1 fruit fly cellular context compared by ENCODE assay signal in genomic region chr3R:15611692-15612091, dm6.
TF ChIP-seq lines count a peak whose summit lies in the region.

No protein-coding gene starts in this region.

TF ChIP-seq in whole organism, embryonic, 481 proteins besides CTCF, POLR2A, EP300 and RAD21 (continued from another document and continues in another):
- TF ChIP-seq vvl (GFP tag; IDR thresholded peaks at IDR 0.05; lab: Robert Waterston, UW) (no peak), tio (GFP tag; optimal IDR thresholded peaks at IDR 0.05; lab: Kevin White, UChicago) (no peak), CG4617 (GFP tag; optimal IDR thresholded peaks at IDR 0.05; lab: Kevin White, UChicago; ENCODE audit: borderline replicate concordance) (no peak), dan (GFP tag; IDR thresholded peaks at IDR 0.05; lab: Robert Waterston, UW) (no peak), Rx (GFP tag; IDR thresholded peaks at IDR 0.05; lab: Robert Waterston, UW) (no peak), CG16813 (GFP tag; IDR thresholded peaks at IDR 0.05; lab: Robert Waterston, UW; ENCODE audit: partially characterized antibody) (no peak), Eip74EF (GFP tag; optimal IDR thresholded peaks at IDR 0.05; lab: Kevin White, UChicago) (no peak), CG12104 (GFP tag; optimal IDR thresholded peaks at IDR 0.05; lab: Kevin White, UChicago) (no peak), emc (GFP tag; optimal IDR thresholded peaks at IDR 0.05; lab: Kevin White, UChicago) (no peak), peb (GFP tag; IDR thresholded peaks at IDR 0.05; lab: Robert Waterston, UW) (no peak), tup (GFP tag; optimal IDR thresholded peaks at IDR 0.05; lab: Kevin White, UChicago) (no peak), CG10147 (GFP tag; optimal IDR thresholded peaks at IDR 0.05; lab: Kevin White, UChicago) (no peak), hth (optimal IDR thresholded peaks at IDR 0.05; lab: Kevin White, UChicago) (no peak), D19B (GFP tag; optimal IDR thresholded peaks at IDR 0.05; lab: Kevin White, UChicago) (peak; percentile 57), CG9437 (GFP tag; optimal IDR thresholded peaks at IDR 0.05; lab: Kevin White, UChicago) (no peak), B-H1 (GFP tag; IDR thresholded peaks at IDR 0.05; lab: Robert Waterston, UW) (no peak), gt (GFP tag; IDR thresholded peaks at IDR 0.05; lab: Robert Waterston, UW) (no peak), vnd (GFP tag; IDR thresholded peaks at IDR 0.05; lab: Robert Waterston, UW; ENCODE audit: partially characterized antibody) (no peak), tx (GFP tag; optimal IDR thresholded peaks at IDR 0.05; lab: Kevin White, UChicago) (no peak), seq (GFP tag; IDR thresholded peaks at IDR 0.05; lab: Robert Waterston, UW) (no peak), ci (GFP tag; IDR thresholded peaks at IDR 0.05; lab: Robert Waterston, UW) (no peak), CG6254 (GFP tag; optimal IDR thresholded peaks at IDR 0.05; lab: Kevin White, UChicago) (peak; percentile 29), gce (GFP tag; IDR thresholded peaks at IDR 0.05; lab: Robert Waterston, UW) (no peak), mirr (GFP tag; optimal IDR thresholded peaks at IDR 0.05; lab: Kevin White, UChicago) (no peak), CG4328 (GFP tag; optimal IDR thresholded peaks at IDR 0.05; lab: Kevin White, UChicago) (no peak), CG31224 (GFP tag; IDR thresholded peaks at IDR 0.05; lab: Robert Waterston, UW) (no peak), H15 (GFP tag; IDR thresholded peaks at IDR 0.05; lab: Robert Waterston, UW) (no peak), CG8089 (GFP tag; optimal IDR thresholded peaks at IDR 0.05; lab: Kevin White, UChicago) (no peak), CG11723 (GFP tag; optimal IDR thresholded peaks at IDR 0.05; lab: Kevin White, UChicago) (no peak), corto (GFP tag; optimal IDR thresholded peaks at IDR 0.05; lab: Kevin White, UChicago) (no peak), CG7786 (GFP tag; optimal IDR thresholded peaks at IDR 0.05; lab: Kevin White, UChicago) (no peak), CG18011 (GFP tag; optimal IDR thresholded peaks at IDR 0.05; lab: Kevin White, UChicago) (no peak), unpg (GFP tag; optimal IDR thresholded peaks at IDR 0.05; lab: Kevin White, UChicago) (peak; percentile 1), Spps (tag; optimal IDR thresholded peaks at IDR 0.05; lab: Kevin White, UChicago) (no peak), Fer2 (tag; optimal IDR thresholded peaks at IDR 0.05; lab: Kevin White, UChicago) (no peak), CG7839 (tag; optimal IDR thresholded peaks at IDR 0.05; lab: Kevin White, UChicago) (peak; percentile 2), dmrt99B (tag; optimal IDR thresholded peaks at IDR 0.05; lab: Kevin White, UChicago) (peak; percentile 32), CG15073 (GFP tag; optimal IDR thresholded peaks at IDR 0.05; lab: Kevin White, UChicago) (no peak), gcm (GFP tag; optimal IDR thresholded peaks at IDR 0.05; lab: Kevin White, UChicago) (no peak), Gug (GFP tag; IDR thresholded peaks at IDR 0.05; lab: Robert Waterston, UW) (no peak), otp (GFP tag; IDR thresholded peaks at IDR 0.05; lab: Robert Waterston, UW) (no peak), eve (GFP tag; optimal IDR thresholded peaks at IDR 0.05; lab: Kevin White, UChicago) (no peak), Sox100B (GFP tag; optimal IDR thresholded peaks at IDR 0.05; lab: Kevin White, UChicago) (no peak), grn (GFP tag; optimal IDR thresholded peaks at IDR 0.05; lab: Kevin White, UChicago) (no peak), Sin3A (optimal IDR thresholded peaks at IDR 0.05; lab: Kevin White, UChicago) (no peak), CG11695 (GFP tag; IDR thresholded peaks at IDR 0.05; lab: Robert Waterston, UW) (no peak), Xbp1 (GFP tag; optimal IDR thresholded peaks at IDR 0.05; lab: Kevin White, UChicago) (peak; percentile 22), Dbx (GFP tag; IDR thresholded peaks at IDR 0.05; lab: Robert Waterston, UW) (no peak), HmgZ (tag; optimal IDR thresholded peaks at IDR 0.05; lab: Kevin White, UChicago) (no peak), vfl (GFP tag; optimal IDR thresholded peaks at IDR 0.05; lab: Kevin White, UChicago) (no peak), CG9876 (GFP tag; optimal IDR thresholded peaks at IDR 0.05; lab: Kevin White, UChicago) (no peak), Deaf1 (tag; optimal IDR thresholded peaks at IDR 0.05; lab: Kevin White, UChicago) (no peak), odd (GFP tag; optimal IDR thresholded peaks at IDR 0.05; lab: Kevin White, UChicago) (no peak), CG11504 (tag; optimal IDR thresholded peaks at IDR 0.05; lab: Kevin White, UChicago) (peak; percentile 42), nerfin-1 (tag; optimal IDR thresholded peaks at IDR 0.05; lab: Kevin White, UChicago) (no peak), CG18262 (tag; optimal IDR thresholded peaks at IDR 0.05; lab: Kevin White, UChicago) (peak; percentile 47), br (optimal IDR thresholded peaks at IDR 0.05; lab: Kevin White, UChicago) (no peak), exex (tag; optimal IDR thresholded peaks at IDR 0.05; lab: Kevin White, UChicago) (no peak), CG15696 (tag; optimal IDR thresholded peaks at IDR 0.05; lab: Kevin White, UChicago) (no peak), CG6689 (GFP tag; IDR thresholded peaks at IDR 0.05; lab: Robert Waterston, UW) (peak; percentile 50), Oli (tag; optimal IDR thresholded peaks at IDR 0.05; lab: Kevin White, UChicago) (peak; percentile 18), nau (GFP tag; optimal IDR thresholded peaks at IDR 0.05; lab: Kevin White, UChicago) (no peak), grau (tag; optimal IDR thresholded peaks at IDR 0.05; lab: Kevin White, UChicago) (no peak), Hr39 (optimal IDR thresholded peaks at IDR 0.05; lab: Kevin White, UChicago) (no peak), H2.0 (GFP tag; IDR thresholded peaks at IDR 0.05; lab: Robert Waterston, UW) (no peak), lab (GFP tag; optimal IDR thresholded peaks at IDR 0.05; lab: Kevin White, UChicago) (peak; percentile 6), org-1 (GFP tag; optimal IDR thresholded peaks at IDR 0.05; lab: Kevin White, UChicago) (no peak), CG7271 (tag; optimal IDR thresholded peaks at IDR 0.05; lab: Kevin White, UChicago) (no peak), CG1529 (GFP tag; optimal IDR thresholded peaks at IDR 0.05; lab: Kevin White, UChicago) (no peak), Optix (GFP tag; IDR thresholded peaks at IDR 0.05; lab: Robert Waterston, UW) (no peak), dmrt11E (tag; optimal IDR thresholded peaks at IDR 0.05; lab: Kevin White, UChicago) (peak; percentile 48), cato (GFP tag; optimal IDR thresholded peaks at IDR 0.05; lab: Kevin White, UChicago; ENCODE audit: borderline replicate concordance) (no peak), CG12071 (GFP tag; optimal IDR thresholded peaks at IDR 0.05; lab: Kevin White, UChicago) (no peak), CG16863 (GFP tag; optimal IDR thresholded peaks at IDR 0.05; lab: Kevin White, UChicago) (no peak), her (GFP tag; optimal IDR thresholded peaks at IDR 0.05; lab: Kevin White, UChicago) (no peak), Atf6 (GFP tag; IDR thresholded peaks at IDR 0.05; lab: Robert Waterston, UW) (no peak), hb (GFP tag; IDR thresholded peaks at IDR 0.05; lab: Robert Waterston, UW; ENCODE audit: partially characterized antibody) (no peak), CG1603 (tag; optimal IDR thresholded peaks at IDR 0.05; lab: Kevin White, UChicago) (peak; percentile 60), tap (tag; optimal IDR thresholded peaks at IDR 0.05; lab: Kevin White, UChicago) (peak; percentile 16), CrebB (tag; optimal IDR thresholded peaks at IDR 0.05; lab: Kevin White, UChicago) (no peak), zfh1 (GFP tag; IDR thresholded peaks at IDR 0.05; lab: Robert Waterston, UW) (peak; percentile 43; the same call in 1 of the 3 replicates), ro (GFP tag; IDR thresholded peaks at IDR 0.05; lab: Robert Waterston, UW) (no peak), da (GFP tag; optimal IDR thresholded peaks at IDR 0.05; lab: Kevin White, UChicago) (no peak), shn (GFP tag; optimal IDR thresholded peaks at IDR 0.05; lab: Kevin White, UChicago) (no peak), gcm2 (GFP tag; optimal IDR thresholded peaks at IDR 0.05; lab: Kevin White, UChicago) (no peak), CG1832 (GFP tag; optimal IDR thresholded peaks at IDR 0.05; lab: Kevin White, UChicago) (no peak), CG30403 (GFP tag; optimal IDR thresholded peaks at IDR 0.05; lab: Kevin White, UChicago) (no peak), Lpt (GFP tag; optimal IDR thresholded peaks at IDR 0.05; lab: Kevin White, UChicago) (no peak), rib (GFP tag; IDR thresholded peaks at IDR 0.05; lab: Robert Waterston, UW) (no peak), Bteb2 (GFP tag; optimal IDR thresholded peaks at IDR 0.05; lab: Kevin White, UChicago) (no peak), slp2 (GFP tag; optimal IDR thresholded peaks at IDR 0.05; lab: Kevin White, UChicago) (no peak), CG17802 (tag; optimal IDR thresholded peaks at IDR 0.05; lab: Kevin White, UChicago) (no peak), psq (GFP tag; optimal IDR thresholded peaks at IDR 0.05; lab: Kevin White, UChicago) (no peak), bbx (GFP tag; IDR thresholded peaks at IDR 0.05; lab: Robert Waterston, UW; ENCODE audit: partially characterized antibody) (no peak), CG4424 (GFP tag; optimal IDR thresholded peaks at IDR 0.05; lab: Kevin White, UChicago) (no peak), BEAF-32 (GFP tag; optimal IDR thresholded peaks at IDR 0.05; lab: Kevin White, UChicago) (no peak), CG32767 (GFP tag; IDR thresholded peaks at IDR 0.05; lab: Robert Waterston, UW) (no peak), CG14965 (GFP tag; optimal IDR thresholded peaks at IDR 0.05; lab: Kevin White, UChicago; ENCODE audit: borderline replicate concordance) (no peak), bcd (GFP tag; optimal IDR thresholded peaks at IDR 0.05; lab: Kevin White, UChicago) (no peak), HLH4C (GFP tag; IDR thresholded peaks at IDR 0.05; lab: Robert Waterston, UW; ENCODE audit: partially characterized antibody) (no peak), CG10366 (GFP tag; IDR thresholded peaks at IDR 0.05; lab: Robert Waterston, UW) (no peak), Taf1 (GFP tag; IDR thresholded peaks at IDR 0.05; lab: Robert Waterston, UW) (no peak), GATAe (GFP tag; conservative IDR thresholded peaks at IDR 0.05; lab: Robert Waterston, UW) (no peak), cas (GFP tag; IDR thresholded peaks at IDR 0.05; lab: Robert Waterston, UW) (no peak), sr (GFP tag; IDR thresholded peaks at IDR 0.05; lab: Robert Waterston, UW) (no peak), Lhr (GFP tag; optimal IDR thresholded peaks at IDR 0.05; lab: Kevin White, UChicago) (no peak), Hmx (GFP tag; optimal IDR thresholded peaks at IDR 0.05; lab: Kevin White, UChicago) (no peak), CG8290 (GFP tag; optimal IDR thresholded peaks at IDR 0.05; lab: Kevin White, UChicago) (no peak), CG8290 (tag; optimal IDR thresholded peaks at IDR 0.05; lab: Kevin White, UChicago) (peak in 1 of 2 experiments; percentile 11), tll (GFP tag; optimal IDR thresholded peaks at IDR 0.05; lab: Kevin White, UChicago) (no peak), CG4820 (GFP tag; optimal IDR thresholded peaks at IDR 0.05; lab: Kevin White, UChicago) (no peak), hbn (GFP tag; IDR thresholded peaks at IDR 0.05; lab: Robert Waterston, UW; ENCODE audit: partially characterized antibody) (no peak), CG31365 (tag; optimal IDR thresholded peaks at IDR 0.05; lab: Kevin White, UChicago) (no peak), CG17568 (GFP tag; optimal IDR thresholded peaks at IDR 0.05; lab: Kevin White, UChicago) (no peak), Dip2 (GFP tag; IDR thresholded peaks at IDR 0.05; lab: Robert Waterston, UW) (no peak), Opbp (GFP tag; IDR thresholded peaks at IDR 0.05; lab: Robert Waterston, UW; ENCODE audit: partially characterized antibody) (no peak), CG8944 (GFP tag; optimal IDR thresholded peaks at IDR 0.05; lab: Kevin White, UChicago) (no peak), CG2712 (tag; optimal IDR thresholded peaks at IDR 0.05; lab: Kevin White, UChicago) (peak; percentile 59), Dfd (GFP tag; optimal IDR thresholded peaks at IDR 0.05; lab: Kevin White, UChicago) (no peak), run (tag; optimal IDR thresholded peaks at IDR 0.05; lab: Kevin White, UChicago) (no peak), Trl (optimal IDR thresholded peaks at IDR 0.05; lab: Kevin White, UChicago) (no peak), Trl (GFP tag; optimal IDR thresholded peaks at IDR 0.05; lab: Kevin White, UChicago) (no peak), tgo (GFP tag; IDR thresholded peaks at IDR 0.05; lab: Robert Waterston, UW) (no peak), CG17829 (tag; optimal IDR thresholded peaks at IDR 0.05; lab: Kevin White, UChicago) (peak; percentile 31), bab2 (GFP tag; optimal IDR thresholded peaks at IDR 0.05; lab: Kevin White, UChicago) (no peak), CG13287 (GFP tag; IDR thresholded peaks at IDR 0.05; lab: Robert Waterston, UW; ENCODE audit: partially characterized antibody) (no peak), CG4707 (GFP tag; optimal IDR thresholded peaks at IDR 0.05; lab: Kevin White, UChicago) (no peak), NK7.1 (GFP tag; optimal IDR thresholded peaks at IDR 0.05; lab: Kevin White, UChicago) (no peak), dati (GFP tag; IDR thresholded peaks at IDR 0.05; lab: Robert Waterston, UW) (no peak), CG11456 (GFP tag; IDR thresholded peaks at IDR 0.05; lab: Robert Waterston, UW) (no peak), Fer3 (tag; optimal IDR thresholded peaks at IDR 0.05; lab: Kevin White, UChicago) (no peak), sim (GFP tag; IDR thresholded peaks at IDR 0.05; lab: Robert Waterston, UW) (no peak), CG14050 (GFP tag; IDR thresholded peaks at IDR 0.05; lab: Robert Waterston, UW) (no peak), Dref (GFP tag; IDR thresholded peaks at IDR 0.05; lab: Robert Waterston, UW) (no peak), CG42726 (GFP tag; IDR thresholded peaks at IDR 0.05; lab: Robert Waterston, UW; ENCODE audit: partially characterized antibody) (no peak), CG7963 (GFP tag; IDR thresholded peaks at IDR 0.05; lab: Robert Waterston, UW; ENCODE audit: partially characterized antibody) (no peak), CG3726 (GFP tag; IDR thresholded peaks at IDR 0.05; lab: Robert Waterston, UW) (no peak), sima (GFP tag; optimal IDR thresholded peaks at IDR 0.05; lab: Kevin White, UChicago) (no peak), pros (GFP tag; optimal IDR thresholded peaks at IDR 0.05; lab: Kevin White, UChicago) (no peak), Adf1 (GFP tag; IDR thresholded peaks at IDR 0.05; lab: Robert Waterston, UW) (no peak)
